Worm (Caenorhabditis elegans) whole organism, late embryonic: ENCODE data around the gene srw-67.

Experiments
- ama-1 ChIP-seq: fragments of 150-350 bp; optimal IDR thresholded peaks from 2 replicates; lab custom pipeline; 2014
- rnt-1 ChIP-seq: sonication (generic microtip); optimal IDR thresholded peaks from 2 replicates; lab custom pipeline; 2016; ENCODE audit warnings: missing genetic modification characterization, missing compliant biosample characterization

DNA sequence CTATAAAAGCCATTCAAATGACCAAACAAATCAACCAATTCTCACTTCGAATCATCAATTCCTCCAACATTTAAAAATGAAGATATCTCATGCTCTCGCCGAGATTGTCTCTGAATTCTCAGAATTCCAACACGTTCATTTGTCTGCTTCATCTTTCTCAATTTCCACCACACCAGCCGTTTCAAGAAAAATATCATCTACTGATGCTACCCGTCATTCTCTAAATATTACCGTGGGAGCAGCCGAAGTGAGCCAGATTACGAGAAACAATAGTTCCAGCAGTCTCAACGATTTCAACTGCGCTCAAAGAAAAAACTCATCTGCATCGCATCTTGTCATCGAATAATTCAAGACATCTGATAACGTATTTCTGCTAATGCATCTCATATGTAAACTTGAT, 2.6 kb upstream of the srw-67 start, which contains the start of gene F18E3.12:
- TF ChIP-seq ama-1 (lab: Kevin White, UChicago) (no peak), rnt-1 (no peak)
